Fruit fly (Drosophila melanogaster) whole organism, embryonic: ENCODE data around the gene dati.
A peak's percentile ranks its signal among the peaks of the same experiment; 100 is the strongest.

Experiments
- Antp ChIP-seq: fragments of 200-800 bp; sonication (Bioruptor generic); optimal IDR thresholded peaks from 3 replicates; lab custom pipeline; 2016; ENCODE audit warnings: missing biosample characterization, missing genetic modification characterization
- Bdp1 ChIP-seq: fragments of 200-800 bp; sonication (Bioruptor generic); optimal IDR thresholded peaks from 3 replicates; lab custom pipeline; 2016; ENCODE audit warnings: missing biosample characterization, missing genetic modification characterization
- CG1024 ChIP-seq: fragments of 200-800 bp; sonication (Bioruptor generic); IDR thresholded peaks from 2 replicates; pipeline ENCODE4 v1.3.6; 2022; ENCODE audit warnings: missing biosample characterization, missing genetic modification characterization
- CG10543 ChIP-seq: fragments of 200-800 bp; sonication (Bioruptor generic); optimal IDR thresholded peaks from 3 replicates; lab custom pipeline; 2017; ENCODE audit warnings: missing biosample characterization, mild to moderate bottlenecking, missing genetic modification characterization, moderate library complexity
- CG11695 ChIP-seq: fragments of 200-800 bp; sonication (Bioruptor generic); IDR thresholded peaks from 3 replicates; pipeline ENCODE4 v1.3.6; 2022; ENCODE audit warnings: missing biosample characterization, missing genetic modification characterization
- CG11723 ChIP-seq: fragments of 200-800 bp; sonication (Bioruptor generic); optimal IDR thresholded peaks from 2 replicates; lab custom pipeline; 2017; ENCODE audit warnings: missing biosample characterization, mild to moderate bottlenecking, missing genetic modification characterization
- CG12744 ChIP-seq: fragments of 200-800 bp; sonication (Bioruptor generic); optimal IDR thresholded peaks from 2 replicates; lab custom pipeline; 2016; ENCODE audit warnings: missing biosample characterization, missing genetic modification characterization
- CG13123 ChIP-seq: fragments of 200-800 bp; sonication (Bioruptor generic); optimal IDR thresholded peaks from 2 replicates; lab custom pipeline; 2016; ENCODE audit warnings: missing biosample characterization, missing genetic modification characterization
- CG14965 ChIP-seq: fragments of 200-800 bp; sonication (Bioruptor generic); optimal IDR thresholded peaks from 2 replicates; lab custom pipeline; 2016; ENCODE audit warnings: missing biosample characterization, missing genetic modification characterization, borderline replicate concordance
- CG1832 ChIP-seq: fragments of 200-800 bp; sonication (Bioruptor generic); optimal IDR thresholded peaks from 2 replicates; lab custom pipeline; 2017; ENCODE audit warnings: missing biosample characterization, mild to moderate bottlenecking, missing genetic modification characterization, inconsistent platforms
- CG2889 ChIP-seq: fragments of 200-800 bp; sonication (Bioruptor generic); IDR thresholded peaks from 3 replicates; pipeline ENCODE4 v1.3.6; 2022; ENCODE audit warnings: missing biosample characterization, missing genetic modification characterization
- CG31224 ChIP-seq: fragments of 200-800 bp; sonication (Bioruptor generic); IDR thresholded peaks from 2 replicates; pipeline ENCODE4 v1.3.6; 2022; ENCODE audit warnings: missing biosample characterization, missing genetic modification characterization
- CG32767 ChIP-seq: fragments of 200-800 bp; sonication (Bioruptor generic); IDR thresholded peaks from 2 replicates; pipeline ENCODE4 v1.3.6; 2022; ENCODE audit warnings: missing biosample characterization, missing genetic modification characterization
- CG32772 ChIP-seq: fragments of 200-800 bp; sonication (Bioruptor generic); IDR thresholded peaks from 2 replicates; pipeline ENCODE4 v1.3.6; 2022; ENCODE audit warnings: missing biosample characterization, missing genetic modification characterization
- CG6689 ChIP-seq: fragments of 200-800 bp; sonication (Bioruptor generic); IDR thresholded peaks from 2 replicates; pipeline ENCODE4 v1.3.6; 2022; ENCODE audit warnings: missing biosample characterization, missing genetic modification characterization
- CG6813 ChIP-seq: fragments of 200-800 bp; sonication (Bioruptor generic); optimal IDR thresholded peaks from 2 replicates; lab custom pipeline; 2017; ENCODE audit warnings: missing biosample characterization, missing genetic modification characterization, mild to moderate bottlenecking, moderate library complexity, missing genetic modification reagents
- CG8478 ChIP-seq: fragments of >200 bp; optimal IDR thresholded peaks from 2 replicates; lab custom pipeline; 2018
- CG9817 ChIP-seq: fragments of 200-800 bp; sonication (Bioruptor generic); optimal IDR thresholded peaks from 2 replicates; lab custom pipeline; 2018; ENCODE audit warnings: missing biosample characterization, mild to moderate bottlenecking, missing genetic modification characterization, moderate library complexity
- Dip2 ChIP-seq: fragments of 200-800 bp; sonication (Bioruptor generic); IDR thresholded peaks from 2 replicates; pipeline ENCODE4 v1.3.6; 2022; ENCODE audit warnings: missing biosample characterization, missing genetic modification characterization
- Dref ChIP-seq: fragments of 200-800 bp; sonication (Bioruptor generic); IDR thresholded peaks from 2 replicates; pipeline ENCODE4 v1.3.6; 2022; ENCODE audit warnings: missing biosample characterization, missing genetic modification characterization
- Elba2 ChIP-seq: fragments of 200-800 bp; sonication (Bioruptor generic); optimal IDR thresholded peaks from 3 replicates; lab custom pipeline; 2016; ENCODE audit warnings: missing biosample characterization, missing genetic modification characterization
- Ets97D ChIP-seq: fragments of 200-800 bp; sonication (Bioruptor generic); optimal IDR thresholded peaks from 3 replicates; lab custom pipeline; 2016; ENCODE audit warnings: missing biosample characterization, missing genetic modification characterization
- Fer3 ChIP-seq: fragments of 200-800 bp; sonication (Bioruptor generic); optimal IDR thresholded peaks from 2 replicates; lab custom pipeline; 2018; ENCODE audit warnings: missing biosample characterization, mild to moderate bottlenecking, missing genetic modification characterization, moderate library complexity
- HmgD ChIP-seq: fragments of 200-800 bp; sonication (Bioruptor generic); optimal IDR thresholded peaks from 3 replicates; lab custom pipeline; 2016; ENCODE audit warnings: missing biosample characterization, missing genetic modification characterization
- Hr51 ChIP-seq, 2 experiments: fragments of 200-800 bp; sonication (Bioruptor generic); optimal IDR thresholded peaks; 2 replicates in 1 of 2; 3 replicates in 1 of 2; lab custom pipeline; 2016 to 2018; ENCODE audit warnings: missing biosample characterization in 2 of 2, missing genetic modification characterization in 2 of 2, mild to moderate bottlenecking in 1 of 2, moderate library complexity in 1 of 2
- Jarid2 ChIP-seq: fragments of 200-800 bp; sonication (Bioruptor generic); optimal IDR thresholded peaks from 3 replicates; lab custom pipeline; 2017; ENCODE audit warnings: mild to moderate bottlenecking, missing biosample characterization, missing genetic modification reagents, missing genetic modification characterization
- Max ChIP-seq: fragments of 200-800 bp; sonication (Bioruptor generic); optimal IDR thresholded peaks from 2 replicates; lab custom pipeline; 2016; ENCODE audit warnings: missing biosample characterization, mild to moderate bottlenecking, missing genetic modification characterization
- NC2α ChIP-seq: fragments of 200-800 bp; sonication (Bioruptor generic); optimal IDR thresholded peaks from 2 replicates; lab custom pipeline; 2016; ENCODE audit warnings: missing biosample characterization, missing genetic modification characterization
- Oli ChIP-seq: fragments of 200-800 bp; sonication (Bioruptor generic); optimal IDR thresholded peaks from 2 replicates; lab custom pipeline; 2018; ENCODE audit warnings: missing biosample characterization, mild to moderate bottlenecking, missing genetic modification characterization, moderate library complexity
- Poxn ChIP-seq: fragments of 200-800 bp; sonication (Bioruptor generic); IDR thresholded peaks from 2 replicates; pipeline ENCODE4 v1.3.6; 2022; ENCODE audit warnings: missing biosample characterization, missing genetic modification characterization
- Rfx ChIP-seq: fragments of 200-800 bp; sonication (Bioruptor generic); IDR thresholded peaks from 2 replicates; pipeline ENCODE4 v1.3.6; 2022; ENCODE audit warnings: missing biosample characterization, missing genetic modification characterization
- bcd ChIP-seq: fragments of 200-800 bp; sonication (Bioruptor generic); optimal IDR thresholded peaks from 2 replicates; lab custom pipeline; 2017; ENCODE audit warnings: missing biosample characterization, mild to moderate bottlenecking, missing genetic modification characterization
- bigmax ChIP-seq: fragments of 200-800 bp; sonication (Bioruptor generic); optimal IDR thresholded peaks from 2 replicates; lab custom pipeline; 2018; ENCODE audit warnings: missing biosample characterization, mild to moderate bottlenecking, missing genetic modification characterization
- cato ChIP-seq: fragments of 200-800 bp; sonication (Bioruptor generic); optimal IDR thresholded peaks from 2 replicates; lab custom pipeline; 2016; ENCODE audit warnings: missing biosample characterization, missing genetic modification characterization, borderline replicate concordance
- danr ChIP-seq: fragments of 200-800 bp; sonication (Bioruptor generic); IDR thresholded peaks from 2 replicates; pipeline ENCODE4 v1.3.6; 2022; ENCODE audit warnings: missing biosample characterization, missing genetic modification characterization
- dysf ChIP-seq: fragments of 200-800 bp; sonication (Bioruptor generic); IDR thresholded peaks from 3 replicates; pipeline ENCODE4 v1.3.6; 2022; ENCODE audit warnings: missing biosample characterization, missing genetic modification characterization
- fru ChIP-seq: fragments of >200 bp; optimal IDR thresholded peaks from 2 replicates; lab custom pipeline; 2017
- ftz-f1 ChIP-seq: fragments of 200-800 bp; sonication (Bioruptor generic); optimal IDR thresholded peaks from 2 replicates; lab custom pipeline; 2016; ENCODE audit warnings: missing biosample characterization, missing genetic modification characterization
- gcm2 ChIP-seq: fragments of 200-800 bp; sonication (Bioruptor generic); optimal IDR thresholded peaks from 2 replicates; lab custom pipeline; 2016; ENCODE audit warnings: missing biosample characterization, missing genetic modification characterization
- gsb-n ChIP-seq: fragments of 200-800 bp; sonication (Bioruptor generic); optimal IDR thresholded peaks from 3 replicates; lab custom pipeline; 2018; ENCODE audit warnings: missing biosample characterization, mild to moderate bottlenecking, missing genetic modification characterization
- ind ChIP-seq: fragments of 200-800 bp; sonication (Bioruptor generic); optimal IDR thresholded peaks from 3 replicates; lab custom pipeline; 2016; ENCODE audit warnings: missing biosample characterization, missing genetic modification characterization
- luna ChIP-seq: fragments of 200-800 bp; sonication (Bioruptor generic); optimal IDR thresholded peaks from 2 replicates; lab custom pipeline; 2016; ENCODE audit warnings: missing biosample characterization, missing genetic modification characterization
- nmo ChIP-seq: fragments of 200-800 bp; sonication (Bioruptor generic); optimal IDR thresholded peaks from 2 replicates; lab custom pipeline; 2018; ENCODE audit warnings: missing biosample characterization, mild to moderate bottlenecking, missing genetic modification characterization, moderate library complexity
- otp ChIP-seq: fragments of 200-800 bp; sonication (Bioruptor generic); IDR thresholded peaks from 3 replicates; pipeline ENCODE4, ENCODE4 v1.3.6; 2022; ENCODE audit warnings: missing biosample characterization, missing genetic modification characterization
- repo ChIP-seq: fragments of 200-800 bp; sonication (Bioruptor generic); optimal IDR thresholded peaks from 2 replicates; lab custom pipeline; 2016; ENCODE audit warnings: missing biosample characterization, missing genetic modification characterization
- slp2 ChIP-seq: fragments of 200-800 bp; sonication (Bioruptor generic); optimal IDR thresholded peaks from 2 replicates; lab custom pipeline; 2016; ENCODE audit warnings: missing biosample characterization, missing genetic modification characterization
- tup ChIP-seq: fragments of 200-800 bp; sonication (Bioruptor generic); optimal IDR thresholded peaks from 2 replicates; lab custom pipeline; 2016; ENCODE audit warnings: missing biosample characterization, mild to moderate bottlenecking, missing genetic modification characterization, moderate library complexity
- vnd ChIP-seq: fragments of 200-800 bp; sonication (Bioruptor generic); IDR thresholded peaks from 3 replicates; pipeline ENCODE4 v1.3.6; 2022; ENCODE audit warnings: missing biosample characterization, missing genetic modification characterization; ENCODE audit not compliant: partially characterized antibody
- wdn ChIP-seq: fragments of 200-800 bp; sonication (Bioruptor generic); IDR thresholded peaks from 2 replicates; pipeline ENCODE4 v1.3.6; 2022; ENCODE audit warnings: missing biosample characterization, missing genetic modification characterization
- wor ChIP-seq: fragments of 200-800 bp; sonication (Bioruptor generic); IDR thresholded peaks from 2 replicates; pipeline ENCODE4 v1.3.6; 2022; ENCODE audit warnings: missing biosample characterization, missing genetic modification characterization

The dati gene

DNA sequence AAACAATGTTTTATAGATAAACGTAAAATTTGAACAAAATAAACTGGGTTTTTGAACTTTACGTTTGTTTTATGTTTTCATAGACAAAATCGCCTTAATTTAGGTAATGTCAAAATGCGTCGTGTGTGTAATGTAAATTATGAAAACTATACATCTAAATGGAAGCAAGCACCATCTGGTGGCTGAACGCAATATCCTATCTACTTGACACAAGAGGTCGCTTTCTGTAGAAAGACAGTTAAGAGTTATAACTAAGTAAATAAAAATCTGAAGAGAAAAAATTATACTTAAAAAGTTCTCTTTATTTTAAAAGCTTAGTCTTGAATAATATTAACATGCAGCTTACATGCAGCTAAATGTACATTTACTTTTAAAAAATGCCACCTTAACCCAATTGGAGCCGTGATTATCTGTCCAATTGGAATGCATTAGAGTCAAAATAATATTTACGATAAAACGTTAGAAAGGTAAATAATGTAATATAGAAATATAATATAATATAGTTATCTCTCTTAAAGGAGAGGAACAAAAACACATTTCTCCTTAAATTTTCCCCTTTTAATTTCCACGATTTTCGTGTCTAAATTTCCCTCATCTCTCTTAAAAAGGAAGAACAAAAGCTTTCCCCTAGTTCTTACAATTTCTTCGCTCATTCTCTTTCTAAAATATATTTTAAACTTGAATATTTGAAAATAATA, 29.4 kb upstream of the dati start (continued):
- TF ChIP-seq danr (GFP tag; lab: Robert Waterston, UW) (peak; percentile 61; the same call in 1 of the 2 replicates), repo (GFP tag; lab: Kevin White, UChicago) (peak; percentile 95), Rfx (GFP tag; lab: Robert Waterston, UW) (peak; percentile 97), slp2 (GFP tag; lab: Kevin White, UChicago) (peak; percentile 95), CG11695 (GFP tag; lab: Robert Waterston, UW) (peak; percentile 67; the same call in 2 of the 3 replicates), cato (GFP tag; lab: Kevin White, UChicago) (peak; percentile 87), gsb-n (tag; lab: Kevin White, UChicago) (peak; percentile 84), bcd (GFP tag; lab: Kevin White, UChicago) (peak; percentile 91), ind (GFP tag; lab: Kevin White, UChicago) (peak; percentile 92), NC2α (peak; percentile 83), Poxn (GFP tag; lab: Robert Waterston, UW) (0 out of 2 replicates have a peak, but pooled peaks have one; percentile 20), fru (lab: Kevin White, UChicago) (no peak), CG6689 (GFP tag; lab: Robert Waterston, UW) (no peak; the same call in 1 of the 2 replicates), CG13123 (GFP tag; lab: Kevin White, UChicago) (peak; percentile 77), Dip2 (GFP tag; lab: Robert Waterston, UW) (no peak; the same call in 1 of the 2 replicates), CG12744 (GFP tag; lab: Kevin White, UChicago) (peak; percentile 89), Hr51 (GFP tag; optimal IDR thresholded peaks at IDR 0.05; lab: Kevin White, UChicago) (peak in 1 of 2 experiments; percentile 91), Max (peak; percentile 91), Oli (tag; lab: Kevin White, UChicago) (peak; percentile 89), Elba2 (GFP tag; lab: Kevin White, UChicago) (peak; percentile 86), Antp (GFP tag; lab: Kevin White, UChicago) (peak; percentile 93), ftz-f1 (GFP tag; lab: Kevin White, UChicago) (peak; percentile 33), tup (GFP tag; lab: Kevin White, UChicago) (peak; percentile 65), CG10543 (GFP tag; lab: Kevin White, UChicago) (peak; percentile 69), wdn (GFP tag; lab: Robert Waterston, UW) (peak; percentile 72; the same call in 1 of the 2 replicates), CG1832 (GFP tag; lab: Kevin White, UChicago) (no peak), CG32767 (GFP tag; lab: Robert Waterston, UW) (no peak; the same call in 1 of the 2 replicates), gcm2 (peak; percentile 80), CG8478 (lab: Kevin White, UChicago) (no peak), CG9817 (tag; lab: Kevin White, UChicago) (peak; percentile 92), CG11723 (peak; percentile 86), otp (GFP tag; lab: Robert Waterston, UW) (no peak), vnd (GFP tag; lab: Robert Waterston, UW) (no peak), wor (GFP tag; lab: Robert Waterston, UW) (peak; percentile 76), luna (GFP tag; lab: Kevin White, UChicago) (peak; percentile 91), dysf (GFP tag; lab: Robert Waterston, UW) (peak; percentile 91), CG1024 (GFP tag; lab: Robert Waterston, UW) (peak; percentile 91; the same call in 1 of the 2 replicates), CG2889 (GFP tag; lab: Robert Waterston, UW) (no peak), Fer3 (tag; lab: Kevin White, UChicago) (peak; percentile 94), Dref (GFP tag; lab: Robert Waterston, UW) (no peak), Ets97D (GFP tag; lab: Kevin White, UChicago) (peak; percentile 68), nmo (GFP tag; lab: Kevin White, UChicago) (peak; percentile 88), CG6813 (peak; percentile 88), CG32772 (no peak; the same call in 1 of the 2 replicates), Jarid2 (GFP tag; lab: Kevin White, UChicago) (peak; percentile 90), CG14965 (GFP tag; lab: Kevin White, UChicago) (peak; percentile 100), bigmax (GFP tag; lab: Kevin White, UChicago) (peak; percentile 73), HmgD (GFP tag; lab: Kevin White, UChicago) (peak; percentile 94), Bdp1 (peak; percentile 85), CG31224 (peak; percentile 79; the same call in 1 of the 2 replicates)
